Worm (Caenorhabditis elegans) whole organism, L1 larva: ENCODE data around the gene C29E4.15.

Experiments used
- grh-1 ChIP-seq: fragments of 200-800 bp; sonication (Bioruptor generic); IDR thresholded peaks from 2 replicates; pipeline ENCODE4 v1.3.6; 2022; ENCODE audit warnings: missing genetic modification reagents, missing genetic modification characterization, missing compliant biosample characterization
- hlh-4 ChIP-seq: sonication (generic microtip); optimal IDR thresholded peaks from 2 replicates; lab custom pipeline; 2016; ENCODE audit warnings: mild to moderate bottlenecking, missing genetic modification characterization, missing compliant biosample characterization
- lin-39 ChIP-seq: fragments of 150-350 bp; optimal IDR thresholded peaks from 2 replicates; lab custom pipeline; 2014; ENCODE audit warnings: missing biosample characterization, missing genetic modification reagents, missing genetic modification characterization
- nhr-19 ChIP-seq: fragments of 200-800 bp; sonication (Bioruptor generic); conservative IDR thresholded peaks from 2 replicates; pipeline ENCODE4 v1.3.6; 2022; ENCODE audit warnings: missing genetic modification characterization, missing compliant biosample characterization
- nhr-237 ChIP-seq: fragments of 150-350 bp; optimal IDR thresholded peaks from 2 replicates; lab custom pipeline; 2014; ENCODE audit warnings: missing biosample characterization, missing genetic modification characterization
- tbx-2 ChIP-seq: sonication (generic microtip); optimal IDR thresholded peaks from 2 replicates; lab custom pipeline; 2016; ENCODE audit warnings: missing genetic modification characterization, missing compliant biosample characterization

DNA sequence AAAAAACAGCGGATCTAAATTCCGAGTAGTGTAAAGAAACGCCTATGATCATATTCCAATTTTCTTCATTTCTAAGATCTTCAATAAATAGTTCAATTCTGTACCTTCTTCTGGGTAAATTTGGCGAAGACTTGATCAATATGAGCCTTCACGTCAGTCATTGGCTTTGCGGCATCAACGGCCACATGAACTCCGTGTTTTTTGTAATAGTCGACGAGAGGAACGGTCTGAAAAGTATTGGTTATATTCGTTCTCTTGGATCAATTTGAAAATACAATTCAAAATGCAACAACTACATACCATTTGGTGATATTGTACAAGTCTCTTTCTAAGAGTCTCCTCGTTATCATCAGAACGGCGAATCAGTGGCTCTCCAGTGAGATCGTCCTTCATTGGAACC, 2.0 kb upstream of the C29E4.15 start:
- no peak for TF ChIP-seq lin-39 (tag; lab: Kevin White, UChicago)
- TF ChIP-seq nhr-19 (GFP tag; lab: Robert Waterston, UW): no peak
- TF ChIP-seq nhr-237: no peak
- no peak for TF ChIP-seq hlh-4 (tag; lab: Kevin White, UChicago)
- TF ChIP-seq tbx-2 (tag; lab: Kevin White, UChicago): no peak
- no peak for TF ChIP-seq grh-1 (GFP tag; lab: Robert Waterston, UW)
